Worm (Caenorhabditis elegans): ENCODE measurements around the gene acl-12.

acl-12 gene

ce11 chrX:7442477-7442876, at the start of gene acl-12:
Gene acl-12, minus strand, starts transcription at chrX:7442577.
- TF ChIP-seq tra-4 (tag; optimal IDR thresholded peaks at IDR 0.05) (no peak), sea-1 (GFP tag; conservative IDR thresholded peaks at IDR 0.05) (no peak), B0310.2 (tag; optimal IDR thresholded peaks at IDR 0.05) (no peak), ceh-36 (tag; optimal IDR thresholded peaks at IDR 0.05) (no peak), F13C5.2 (tag; optimal IDR thresholded peaks at IDR 0.05) (no peak), hmg-4 (GFP tag; optimal IDR thresholded peaks at IDR 0.05) (no peak), ets-7 (tag; optimal IDR thresholded peaks at IDR 0.05) (no peak), aly-1 (tag; optimal IDR thresholded peaks at IDR 0.05) (no peak), tbx-11 (GFP tag; IDR thresholded peaks at IDR 0.05) (no peak), hmbx-1 (tag; optimal IDR thresholded peaks at IDR 0.05) (no peak), ama-1 (optimal IDR thresholded peaks at IDR 0.05) (no peak), tbx-37 (GFP tag; conservative IDR thresholded peaks at IDR 0.05) (no peak), hnd-1 (tag; optimal IDR thresholded peaks at IDR 0.05) (no peak)

DNA sequence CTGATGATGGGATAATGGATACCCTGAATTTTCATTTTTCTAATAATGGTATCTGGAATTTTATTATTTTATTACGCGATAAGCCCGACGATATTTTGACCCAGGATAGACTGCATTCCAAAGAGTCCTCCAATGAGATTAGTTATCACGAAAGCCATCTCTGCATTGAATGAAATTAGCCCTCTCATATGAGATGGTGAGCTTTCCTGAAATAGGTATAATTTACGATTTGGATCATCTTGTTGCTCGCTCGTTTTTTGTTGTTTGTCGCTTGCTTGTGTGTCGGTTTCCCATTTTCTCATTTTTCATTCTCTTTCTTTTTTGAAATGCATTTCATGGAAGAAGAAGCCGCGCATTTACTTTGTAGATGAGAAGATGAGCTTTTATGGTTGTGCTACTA, 49.1 kb upstream of the acl-12 start:
- TF ChIP-seq hmbx-1 (tag; optimal IDR thresholded peaks at IDR 0.05) (no peak), F13C5.2 (tag; optimal IDR thresholded peaks at IDR 0.05) (no peak), aly-1 (tag; optimal IDR thresholded peaks at IDR 0.05) (no peak), hnd-1 (tag; optimal IDR thresholded peaks at IDR 0.05) (no peak), tbx-37 (GFP tag; conservative IDR thresholded peaks at IDR 0.05) (no peak), sea-1 (GFP tag; conservative IDR thresholded peaks at IDR 0.05) (no peak)

DNA sequence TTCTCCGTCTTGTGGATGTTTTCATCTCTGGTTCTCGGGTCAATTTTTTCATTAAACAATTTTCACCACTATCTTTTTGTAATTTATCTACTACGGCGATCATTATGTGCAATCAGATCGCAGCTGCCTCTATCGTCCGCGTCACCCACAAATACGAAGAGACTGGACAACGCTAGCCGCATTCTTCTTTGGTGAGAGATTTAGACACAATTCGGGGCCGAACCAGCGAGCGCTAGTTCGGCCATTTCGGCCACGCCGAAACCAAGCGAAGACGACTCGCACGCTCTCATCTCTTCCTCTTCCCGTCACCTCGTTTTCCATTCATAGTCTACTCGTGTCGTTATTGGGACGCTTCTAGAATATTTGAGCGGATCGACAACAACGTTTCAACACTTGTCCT, 43.4 kb upstream of the acl-12 start, which contains the start of gene gly-12:
Gene gly-12, plus strand, starts transcription at position 117 of the 400 bp plus-strand sequence.
- TF ChIP-seq flt-1 (GFP tag; IDR thresholded peaks at IDR 0.05) (no peak), hmg-4 (GFP tag; optimal IDR thresholded peaks at IDR 0.05) (peak; percentile 69), ceh-36 (tag; optimal IDR thresholded peaks at IDR 0.05) (no peak), aly-1 (tag; optimal IDR thresholded peaks at IDR 0.05) (peak; percentile 17), tbx-11 (GFP tag; IDR thresholded peaks at IDR 0.05) (no peak)

- TF ChIP-seq ceh-13 (GFP tag; optimal IDR thresholded peaks at IDR 0.05), result no peak
- TF ChIP-seq flt-1 (GFP tag; IDR thresholded peaks at IDR 0.05), result no peak
- TF ChIP-seq ama-1 (optimal IDR thresholded peaks at IDR 0.05), result no peak
- TF ChIP-seq hmg-4 (GFP tag; optimal IDR thresholded peaks at IDR 0.05), result no peak
- no peak for TF ChIP-seq ets-7 (tag; optimal IDR thresholded peaks at IDR 0.05)
- no peak for TF ChIP-seq B0310.2 (tag; optimal IDR thresholded peaks at IDR 0.05)
- no peak for TF ChIP-seq tbx-37 (GFP tag; conservative IDR thresholded peaks at IDR 0.05)
- no peak for TF ChIP-seq hmbx-1 (tag; optimal IDR thresholded peaks at IDR 0.05)
- no peak for TF ChIP-seq hnd-1 (tag; optimal IDR thresholded peaks at IDR 0.05)
- no peak for TF ChIP-seq tra-4 (tag; optimal IDR thresholded peaks at IDR 0.05)
Measured at ce11 chrX:7480756-7481155, 38.4 kb upstream of the acl-12 start, which contains the start of gene F48E3.9. Gene F48E3.9, plus strand, starts transcription at chrX:7481056.

DNA sequence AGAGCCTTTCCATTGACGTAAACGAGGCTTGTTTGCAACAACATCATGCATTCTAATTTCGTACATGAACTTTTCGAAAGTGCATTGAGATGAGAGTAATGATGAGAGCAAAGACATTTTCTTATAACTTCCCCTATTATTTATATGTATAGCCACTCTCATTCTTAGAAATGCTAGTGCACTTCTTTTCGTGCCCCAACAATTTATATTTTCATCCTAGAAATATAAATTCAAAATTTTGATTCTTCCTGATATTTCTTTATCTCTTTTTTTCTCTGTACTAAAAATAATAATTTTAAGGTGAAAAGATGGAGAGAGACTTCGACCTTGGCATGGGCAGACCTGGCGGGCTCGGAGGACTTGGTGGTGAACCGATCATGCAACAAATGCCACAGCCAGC, 36.6 kb upstream of the acl-12 start, which contains the start of gene mek-1:
Gene mek-1, plus strand, starts transcription at position 301 of the 400 bp plus-strand sequence.
- TF ChIP-seq ama-1 (optimal IDR thresholded peaks at IDR 0.05), result no peak
- TF ChIP-seq hmg-4 (GFP tag; optimal IDR thresholded peaks at IDR 0.05), result no peak
- TF ChIP-seq F13C5.2 (tag; optimal IDR thresholded peaks at IDR 0.05), result no peak
- no peak for TF ChIP-seq ets-7 (tag; optimal IDR thresholded peaks at IDR 0.05)
- TF ChIP-seq tbx-11 (GFP tag; IDR thresholded peaks at IDR 0.05), result no peak
- no peak for TF ChIP-seq tra-4 (tag; optimal IDR thresholded peaks at IDR 0.05)
- no peak for TF ChIP-seq hnd-1 (tag; optimal IDR thresholded peaks at IDR 0.05)

ce11 chrX:7478476-7478875, 36.1 kb upstream of the acl-12 start:
- TF ChIP-seq flt-1 (GFP tag; IDR thresholded peaks at IDR 0.05) (no peak), tbx-11 (GFP tag; IDR thresholded peaks at IDR 0.05) (0 out of 2 replicates have a peak, but pooled peaks have one; percentile 46), ama-1 (optimal IDR thresholded peaks at IDR 0.05) (no peak), hmg-4 (GFP tag; optimal IDR thresholded peaks at IDR 0.05) (peak; percentile 39), B0310.2 (tag; optimal IDR thresholded peaks at IDR 0.05) (no peak), F13C5.2 (tag; optimal IDR thresholded peaks at IDR 0.05) (no peak), ceh-36 (tag; optimal IDR thresholded peaks at IDR 0.05) (peak; percentile 28), ets-7 (tag; optimal IDR thresholded peaks at IDR 0.05) (peak; percentile 61), ceh-13 (GFP tag; optimal IDR thresholded peaks at IDR 0.05) (no peak), aly-1 (tag; optimal IDR thresholded peaks at IDR 0.05) (no peak)

DNA sequence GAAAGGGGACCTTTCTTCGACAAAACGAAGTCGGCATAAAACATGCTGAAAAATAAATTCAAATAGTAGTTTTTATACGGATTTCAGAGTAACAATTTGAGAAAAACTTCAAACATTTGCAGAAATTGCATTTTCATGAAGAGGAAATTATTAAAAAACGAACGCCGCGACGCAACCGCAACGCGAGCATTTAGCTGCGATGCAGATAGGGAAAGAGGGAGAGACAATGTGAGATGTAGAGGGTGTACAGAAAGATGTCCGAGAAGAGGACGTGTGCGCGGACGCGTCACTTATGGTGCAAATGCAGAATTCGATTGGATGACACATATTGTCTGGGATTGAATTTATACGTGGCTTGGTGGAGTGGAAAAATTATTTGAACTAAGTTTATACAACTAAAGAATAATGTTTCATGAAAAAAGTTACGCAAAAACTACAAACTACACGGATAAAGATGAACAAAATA, 32.6 kb upstream of the acl-12 start, which contains the start of gene coh-1:
Gene coh-1, minus strand, starts transcription at position 51 of the 466 bp plus-strand sequence.
- TF ChIP-seq ets-7 (tag; optimal IDR thresholded peaks at IDR 0.05), result no peak
- TF ChIP-seq hmbx-1 (tag; optimal IDR thresholded peaks at IDR 0.05), result no peak
- no peak for TF ChIP-seq B0310.2 (tag; optimal IDR thresholded peaks at IDR 0.05)
- no peak for TF ChIP-seq tbx-11 (GFP tag; IDR thresholded peaks at IDR 0.05)
- TF ChIP-seq scrt-1 (GFP tag; IDR thresholded peaks at IDR 0.05), result no peak
- no peak for TF ChIP-seq tbx-37 (GFP tag; conservative IDR thresholded peaks at IDR 0.05)
- no peak for TF ChIP-seq tra-4 (tag; optimal IDR thresholded peaks at IDR 0.05)
- TF ChIP-seq pes-1 (GFP tag; IDR thresholded peaks at IDR 0.05), result no peak
- peak; percentile 40 for TF ChIP-seq F13C5.2 (tag; optimal IDR thresholded peaks at IDR 0.05)

DNA sequence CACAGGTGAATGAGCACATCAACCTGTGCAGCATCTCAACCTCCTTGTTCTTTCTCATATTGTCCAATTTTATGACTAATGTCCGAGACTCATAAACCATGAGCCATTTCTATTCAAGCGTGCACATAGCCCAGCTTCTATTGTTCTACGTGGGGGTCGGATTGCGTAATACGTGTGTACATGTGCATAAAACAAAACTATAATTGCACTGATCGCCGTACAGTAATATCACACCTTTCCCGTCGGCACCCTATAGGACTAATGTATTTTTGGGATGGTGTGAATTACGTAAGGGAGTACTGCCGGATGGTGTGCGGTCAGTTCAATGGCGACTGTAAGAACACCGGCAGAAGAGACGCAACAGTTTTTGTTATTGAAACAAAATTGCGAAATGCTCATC, 27.5 kb upstream of the acl-12 start:
- TF ChIP-seq scrt-1 (GFP tag; IDR thresholded peaks at IDR 0.05) (no peak), pes-1 (GFP tag; IDR thresholded peaks at IDR 0.05) (peak; percentile 16; the same call in 1 of the 2 replicates)

DNA sequence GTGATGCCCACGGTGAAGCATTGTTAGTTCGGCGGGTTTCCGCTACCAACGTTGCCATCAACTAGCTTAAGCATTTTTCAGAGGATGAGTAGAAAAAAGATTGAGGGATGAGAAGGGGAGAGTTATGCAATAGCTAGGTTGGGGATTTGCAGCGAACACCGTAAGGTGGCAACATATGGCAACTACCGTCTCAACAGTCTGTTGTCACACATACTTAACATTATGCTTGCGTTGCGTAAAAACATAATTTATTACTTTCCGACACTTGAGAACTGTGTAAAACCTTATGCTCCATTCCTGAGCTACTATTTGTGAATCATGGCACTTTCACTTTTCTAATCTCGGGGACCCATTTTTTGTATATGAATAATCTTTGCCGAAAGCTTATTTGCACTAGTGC, 24.3 kb upstream of the acl-12 start:
- TF ChIP-seq hmbx-1 (tag; optimal IDR thresholded peaks at IDR 0.05) (no peak), ama-1 (optimal IDR thresholded peaks at IDR 0.05) (no peak), B0310.2 (tag; optimal IDR thresholded peaks at IDR 0.05) (no peak), flt-1 (GFP tag; IDR thresholded peaks at IDR 0.05) (no peak), scrt-1 (GFP tag; IDR thresholded peaks at IDR 0.05) (no peak), tbx-37 (GFP tag; conservative IDR thresholded peaks at IDR 0.05) (no peak), aly-1 (tag; optimal IDR thresholded peaks at IDR 0.05) (no peak), ceh-36 (tag; optimal IDR thresholded peaks at IDR 0.05) (no peak), sea-1 (GFP tag; conservative IDR thresholded peaks at IDR 0.05) (no peak), ceh-13 (GFP tag; optimal IDR thresholded peaks at IDR 0.05) (no peak), tra-4 (tag; optimal IDR thresholded peaks at IDR 0.05) (no peak), hmg-4 (GFP tag; optimal IDR thresholded peaks at IDR 0.05) (no peak), tbx-11 (GFP tag; IDR thresholded peaks at IDR 0.05) (no peak), pes-1 (GFP tag; IDR thresholded peaks at IDR 0.05) (no peak), ets-7 (tag; optimal IDR thresholded peaks at IDR 0.05) (no peak), hnd-1 (tag; optimal IDR thresholded peaks at IDR 0.05) (no peak), F13C5.2 (tag; optimal IDR thresholded peaks at IDR 0.05) (no peak)
